Fruit fly (Drosophila melanogaster) whole organism, prepupa: ENCODE results near the gene xit.

ENCODE experiments used
- Blimp-1 ChIP-seq: fragments of 200-800 bp; sonication (Bioruptor generic); optimal IDR thresholded peaks from 3 replicates; lab custom pipeline; 2017; ENCODE audit warnings: missing biosample characterization, missing genetic modification characterization, mild to moderate bottlenecking, moderate library complexity, missing genetic modification reagents
- CG10631 ChIP-seq: fragments of 200-800 bp; sonication (Bioruptor generic); optimal IDR thresholded peaks from 2 replicates; lab custom pipeline; 2016; ENCODE audit warnings: missing biosample characterization, missing genetic modification characterization
- CG10669 ChIP-seq: fragments of 200-800 bp; sonication (Bioruptor generic); optimal IDR thresholded peaks from 3 replicates; lab custom pipeline; 2018; ENCODE audit warnings: missing biosample characterization, mild to moderate bottlenecking, missing genetic modification characterization, moderate library complexity
- CG11294 ChIP-seq: fragments of 200-800 bp; sonication (Bioruptor generic); IDR thresholded peaks from 2 replicates; pipeline ENCODE4 v1.3.6; 2022; ENCODE audit warnings: missing biosample characterization, missing genetic modification characterization
- CG11762 ChIP-seq: fragments of 200-800 bp; sonication (Bioruptor generic); optimal IDR thresholded peaks from 3 replicates; lab custom pipeline; 2016; ENCODE audit warnings: missing biosample characterization, missing genetic modification characterization; ENCODE audit not compliant: insufficient read depth
- CG15336 ChIP-seq: fragments of 200-800 bp; sonication (Bioruptor generic); IDR thresholded peaks from 2 replicates; pipeline ENCODE4 v1.3.6; 2022; ENCODE audit warnings: missing biosample characterization, missing genetic modification characterization
- CG1621 ChIP-seq: fragments of 200-800 bp; sonication (Bioruptor generic); optimal IDR thresholded peaks from 3 replicates; lab custom pipeline; 2018; ENCODE audit warnings: missing biosample characterization, mild to moderate bottlenecking, missing genetic modification characterization
- CG16779 ChIP-seq: fragments of 200-800 bp; sonication (Bioruptor generic); optimal IDR thresholded peaks from 3 replicates; lab custom pipeline; 2017; ENCODE audit warnings: missing biosample characterization, mild to moderate bottlenecking, missing genetic modification characterization
- CG34406 ChIP-seq: fragments of 200-800 bp; sonication (Bioruptor generic); optimal IDR thresholded peaks from 3 replicates; lab custom pipeline; 2016; ENCODE audit warnings: missing biosample characterization, missing genetic modification characterization
- CG3919 ChIP-seq: fragments of 200-800 bp; sonication (Bioruptor generic); optimal IDR thresholded peaks from 3 replicates; lab custom pipeline; 2016; ENCODE audit warnings: missing biosample characterization, missing genetic modification characterization
- CG4318 ChIP-seq: fragments of 200-800 bp; sonication (Bioruptor generic); optimal IDR thresholded peaks from 3 replicates; lab custom pipeline; 2017; ENCODE audit warnings: missing biosample characterization, mild to moderate bottlenecking, missing genetic modification characterization
- CG6163 ChIP-seq: fragments of 200-800 bp; sonication (Bioruptor generic); IDR thresholded peaks from 3 replicates; pipeline ENCODE4 v1.3.6; 2022; ENCODE audit warnings: missing biosample characterization, missing genetic modification characterization
- CG6276 ChIP-seq: fragments of 200-800 bp; sonication (Bioruptor generic); optimal IDR thresholded peaks from 2 replicates; lab custom pipeline; 2017; ENCODE audit warnings: missing biosample characterization, mild to moderate bottlenecking, missing genetic modification characterization
- CG6792 ChIP-seq: fragments of 200-800 bp; sonication (Bioruptor generic); optimal IDR thresholded peaks from 3 replicates; lab custom pipeline; 2016; ENCODE audit warnings: missing biosample characterization, missing genetic modification characterization
- CG6808 ChIP-seq: fragments of 200-800 bp; sonication (Bioruptor generic); optimal IDR thresholded peaks from 3 replicates; lab custom pipeline; 2017; ENCODE audit warnings: missing biosample characterization, missing genetic modification characterization, mild to moderate bottlenecking, moderate library complexity, missing genetic modification reagents
- CG6854 ChIP-seq: fragments of 200-800 bp; sonication (Bioruptor generic); optimal IDR thresholded peaks from 2 replicates; lab custom pipeline; 2017; ENCODE audit warnings: missing biosample characterization, mild to moderate bottlenecking, missing genetic modification characterization
- CG7368 ChIP-seq: fragments of 200-800 bp; sonication (Bioruptor generic); optimal IDR thresholded peaks from 3 replicates; lab custom pipeline; 2016; ENCODE audit warnings: missing biosample characterization, missing genetic modification characterization
- CG8119 ChIP-seq: fragments of 200-800 bp; sonication (Bioruptor generic); IDR thresholded peaks from 3 replicates; pipeline ENCODE4 v1.3.6; 2022; ENCODE audit warnings: missing biosample characterization, missing genetic modification characterization
- CG8319 ChIP-seq: fragments of 200-800 bp; sonication (Bioruptor generic); optimal IDR thresholded peaks from 3 replicates; lab custom pipeline; 2016; ENCODE audit warnings: missing biosample characterization, missing genetic modification characterization
- CG8632 ChIP-seq: fragments of 200-800 bp; sonication (Bioruptor generic); optimal IDR thresholded peaks from 3 replicates; lab custom pipeline; 2016; ENCODE audit warnings: missing biosample characterization, missing genetic modification characterization
- CG9139 ChIP-seq: fragments of 200-800 bp; sonication (Bioruptor generic); optimal IDR thresholded peaks from 3 replicates; lab custom pipeline; 2017; ENCODE audit warnings: missing biosample characterization, mild to moderate bottlenecking, missing genetic modification characterization
- Eip75B ChIP-seq: fragments of 200-800 bp; sonication (Bioruptor generic); optimal IDR thresholded peaks from 3 replicates; lab custom pipeline; 2016; ENCODE audit warnings: missing biosample characterization, missing genetic modification characterization
- Eip78C ChIP-seq: fragments of 200-800 bp; sonication (Bioruptor generic); peaks from one replicate; lab custom pipeline; 2016; ENCODE audit warnings: missing biosample characterization, missing genetic modification characterization
- Eip93F ChIP-seq: fragments of 200-800 bp; sonication (Bioruptor generic); optimal IDR thresholded peaks from 2 replicates; lab custom pipeline; 2016; ENCODE audit warnings: missing biosample characterization, mild to moderate bottlenecking, missing genetic modification characterization
- Ets21C ChIP-seq: fragments of 200-800 bp; sonication (Bioruptor generic); optimal IDR thresholded peaks from 3 replicates; lab custom pipeline; 2016; ENCODE audit warnings: missing biosample characterization, missing genetic modification characterization
- Gug ChIP-seq: fragments of 200-800 bp; sonication (Bioruptor generic); IDR thresholded peaks from 2 replicates; pipeline ENCODE4 v1.3.6; 2022; ENCODE audit warnings: missing biosample characterization, missing genetic modification characterization
- Lpt ChIP-seq: fragments of 200-800 bp; sonication (Bioruptor generic); optimal IDR thresholded peaks from 3 replicates; lab custom pipeline; 2016; ENCODE audit warnings: missing biosample characterization, missing genetic modification characterization
- OdsH ChIP-seq: fragments of 200-800 bp; sonication (Bioruptor generic); optimal IDR thresholded peaks from 3 replicates; lab custom pipeline; 2016; ENCODE audit warnings: missing biosample characterization, missing genetic modification characterization
- Sox102F ChIP-seq: fragments of 200-800 bp; sonication (Bioruptor generic); optimal IDR thresholded peaks from 2 replicates; lab custom pipeline; 2016; ENCODE audit warnings: missing biosample characterization, mild to moderate bottlenecking, missing genetic modification characterization
- Sox14 ChIP-seq: fragments of 200-800 bp; sonication (Bioruptor generic); optimal IDR thresholded peaks from 3 replicates; lab custom pipeline; 2016; ENCODE audit warnings: missing biosample characterization, missing genetic modification characterization
- Sox15 ChIP-seq: fragments of 200-800 bp; sonication (Bioruptor generic); optimal IDR thresholded peaks from 3 replicates; lab custom pipeline; 2016; ENCODE audit warnings: missing biosample characterization, missing genetic modification characterization
- acj6 ChIP-seq: fragments of 200-800 bp; sonication (Bioruptor generic); optimal IDR thresholded peaks from 3 replicates; lab custom pipeline; 2016; ENCODE audit warnings: missing biosample characterization, missing genetic modification characterization
- dac ChIP-seq: fragments of 200-800 bp; sonication (Bioruptor generic); optimal IDR thresholded peaks from 2 replicates; lab custom pipeline; 2017; ENCODE audit warnings: missing biosample characterization, mild to moderate bottlenecking, missing genetic modification characterization
- dsx ChIP-seq: fragments of 200-800 bp; optimal IDR thresholded peaks from 3 replicates; lab custom pipeline; 2019; ENCODE audit warnings: missing biosample characterization, mild to moderate bottlenecking, missing genetic modification characterization, moderate library complexity; ENCODE audit not compliant: poor library complexity, severe bottlenecking
- eg ChIP-seq: fragments of 200-800 bp; sonication (Bioruptor generic); IDR thresholded peaks from 3 replicates; pipeline ENCODE4 v1.3.6; 2022; ENCODE audit warnings: missing biosample characterization, missing genetic modification characterization
- esn ChIP-seq: fragments of 200-800 bp; sonication (Bioruptor generic); optimal IDR thresholded peaks from 2 replicates; lab custom pipeline; 2016; ENCODE audit warnings: missing biosample characterization, mild to moderate bottlenecking, missing genetic modification characterization, moderate library complexity
- fd59A ChIP-seq: fragments of 200-800 bp; sonication (Bioruptor generic); optimal IDR thresholded peaks from 2 replicates; lab custom pipeline; 2017; ENCODE audit warnings: missing biosample characterization, mild to moderate bottlenecking, missing genetic modification characterization, missing genetic modification reagents
- fd85E ChIP-seq: fragments of 200-800 bp; sonication (Bioruptor generic); optimal IDR thresholded peaks from 3 replicates; lab custom pipeline; 2016; ENCODE audit warnings: missing biosample characterization, missing genetic modification characterization
- fkh ChIP-seq: fragments of 200-800 bp; sonication (Bioruptor generic); optimal IDR thresholded peaks from 3 replicates; lab custom pipeline; 2017; ENCODE audit warnings: missing biosample characterization, mild to moderate bottlenecking, missing genetic modification characterization, moderate library complexity
- lz ChIP-seq: fragments of 200-800 bp; sonication (Bioruptor generic); optimal IDR thresholded peaks from 3 replicates; lab custom pipeline; 2016; ENCODE audit warnings: missing biosample characterization, missing genetic modification characterization
- pdm3 ChIP-seq: fragments of 200-800 bp; sonication (Bioruptor generic); optimal IDR thresholded peaks from 3 replicates; lab custom pipeline; 2016; ENCODE audit warnings: missing biosample characterization, missing genetic modification characterization
- spab ChIP-seq: fragments of 200-800 bp; sonication (Bioruptor generic); optimal IDR thresholded peaks from 2 replicates; lab custom pipeline; 2017; ENCODE audit warnings: missing biosample characterization, mild to moderate bottlenecking, missing genetic modification characterization, missing genetic modification reagents
- ss ChIP-seq, 2 experiments: fragments of 200-800 bp; sonication (Bioruptor generic); optimal IDR thresholded peaks; 2 replicates in 1 of 2; 3 replicates in 1 of 2; lab custom pipeline; 2017 to 2018; ENCODE audit warnings: mild to moderate bottlenecking in 2 of 2, missing biosample characterization in 2 of 2, missing genetic modification characterization in 2 of 2, moderate library complexity in 1 of 2
- svp ChIP-seq: fragments of 200-800 bp; sonication (Bioruptor generic); peaks from one replicate; lab custom pipeline; 2016; ENCODE audit warnings: missing biosample characterization, missing genetic modification characterization
- topi ChIP-seq: fragments of 200-800 bp; sonication (Bioruptor generic); optimal IDR thresholded peaks from 3 replicates; lab custom pipeline; 2016; ENCODE audit warnings: missing biosample characterization, missing genetic modification characterization
- vri ChIP-seq: fragments of 200-800 bp; sonication (Bioruptor generic); optimal IDR thresholded peaks from 3 replicates; lab custom pipeline; 2016; ENCODE audit warnings: missing biosample characterization, mild to moderate bottlenecking, missing genetic modification characterization

Gene xit

dm6 chrX:6791531-6791930 is 29.3 kb upstream of the xit start (continued):
- peak; percentile 73 for TF ChIP-seq Eip93F (GFP tag; lab: Kevin White, UChicago)
- TF ChIP-seq fd59A (GFP tag; lab: Kevin White, UChicago): no peak
- peak; percentile 75 for TF ChIP-seq OdsH (GFP tag; lab: Kevin White, UChicago)
- TF ChIP-seq CG3919 (GFP tag; lab: Kevin White, UChicago): peak; percentile 74
- peak; percentile 49 for TF ChIP-seq CG11762 (GFP tag; lab: Kevin White, UChicago)
- TF ChIP-seq CG4318 (GFP tag; lab: Kevin White, UChicago): no peak
- no peak for TF ChIP-seq CG10669
- peak; percentile 69 for TF ChIP-seq Lpt (GFP tag; lab: Kevin White, UChicago)
- TF ChIP-seq CG6792 (GFP tag; lab: Kevin White, UChicago): peak; percentile 64
- TF ChIP-seq, all 60 proteins: peak for 42

dm6 chrX:6792891-6793290 is 27.9 kb upstream of the xit start:
- TF ChIP-seq Gug (GFP tag; lab: Robert Waterston, UW): peak; percentile 37; the same call in 1 of the 2 replicates
- TF ChIP-seq CG10669: no peak
- TF ChIP-seq esn (GFP tag; lab: Kevin White, UChicago): no peak
- TF ChIP-seq CG15336 (GFP tag; lab: Robert Waterston, UW): peak; percentile 29; the same call in 1 of the 2 replicates
- no peak for TF ChIP-seq dsx (GFP tag; lab: Kevin White, UChicago)
- TF ChIP-seq CG11294 (GFP tag; lab: Robert Waterston, UW): peak; percentile 37; the same call in 1 of the 2 replicates
- peak; percentile 68 for TF ChIP-seq eg (GFP tag; lab: Robert Waterston, UW)
- peak; percentile 60; the same call in 1 of the 3 replicates for TF ChIP-seq CG6163 (GFP tag; lab: Robert Waterston, UW)
- TF ChIP-seq pdm3 (GFP tag; lab: Kevin White, UChicago): no peak
- no peak for TF ChIP-seq ss (GFP tag; optimal IDR thresholded peaks at IDR 0.05; lab: Kevin White, UChicago)

- TF ChIP-seq lz (peak; percentile 69), Ets21C (GFP tag; lab: Kevin White, UChicago) (peak; percentile 23), Sox14 (GFP tag; lab: Kevin White, UChicago) (peak; percentile 76), CG6276 (GFP tag; lab: Kevin White, UChicago) (peak; percentile 88), CG8119 (GFP tag; lab: Robert Waterston, UW) (peak; percentile 93), CG6854 (no peak), CG6808 (GFP tag; lab: Kevin White, UChicago) (peak; percentile 36), fd85E (GFP tag; lab: Kevin White, UChicago) (peak; percentile 26), CG6163 (GFP tag; lab: Robert Waterston, UW) (peak; percentile 90), CG34406 (peak; percentile 56), CG1621 (tag; lab: Kevin White, UChicago) (peak; percentile 39), dac (peak; percentile 91), topi (GFP tag; lab: Kevin White, UChicago) (peak; percentile 74), svp (GFP tag; lab: Kevin White, UChicago) (peak; percentile 74), acj6 (GFP tag; lab: Kevin White, UChicago) (peak; percentile 72), OdsH (GFP tag; lab: Kevin White, UChicago) (peak; percentile 85), CG16779 (tag; lab: Kevin White, UChicago) (peak; percentile 43), fd59A (GFP tag; lab: Kevin White, UChicago) (peak; percentile 42), spab (peak; percentile 25), CG10631 (GFP tag; lab: Kevin White, UChicago) (peak; percentile 71), CG9139 (GFP tag; lab: Kevin White, UChicago) (no peak), Eip78C (GFP tag; lab: Kevin White, UChicago) (peak; percentile 93), Sox102F (GFP tag; lab: Kevin White, UChicago) (peak; percentile 59), CG8632 (GFP tag; lab: Kevin White, UChicago) (peak; percentile 63), Eip75B (GFP tag; lab: Kevin White, UChicago) (peak; percentile 75), CG8319 (GFP tag; lab: Kevin White, UChicago) (peak; percentile 58), CG7368 (GFP tag; lab: Kevin White, UChicago) (peak; percentile 76), Sox15 (GFP tag; lab: Kevin White, UChicago) (peak; percentile 45), CG11294 (GFP tag; lab: Robert Waterston, UW) (peak; percentile 86), Eip93F (GFP tag; lab: Kevin White, UChicago) (no peak), Blimp-1 (GFP tag; lab: Kevin White, UChicago) (no peak), fkh (GFP tag; lab: Kevin White, UChicago) (no peak), CG3919 (GFP tag; lab: Kevin White, UChicago) (peak; percentile 85), vri (GFP tag; lab: Kevin White, UChicago) (peak; percentile 23), Gug (GFP tag; lab: Robert Waterston, UW) (peak; percentile 92)
These were observed 27.4 kb upstream of the xit start for dm6 chrX:6793390-6793789.
